Fruit fly (Drosophila melanogaster) whole organism, embryonic: Measurements from ENCODE around the gene CG13982.

ENCODE experiments used
- Awh ChIP-seq: fragments of 200-800 bp; sonication (Bioruptor generic); IDR thresholded peaks from 2 replicates; pipeline ENCODE4, ENCODE4 v1.3.6; 2022; ENCODE audit warnings: missing biosample characterization, missing genetic modification characterization
- CG31441 ChIP-seq: fragments of 200-800 bp; sonication (Bioruptor generic); IDR thresholded peaks from 2 replicates; pipeline ENCODE4 v1.3.6; 2022; ENCODE audit warnings: missing biosample characterization, missing genetic modification characterization
- CG6791 ChIP-seq: fragments of 200-800 bp; sonication (Bioruptor generic); IDR thresholded peaks from 3 replicates; pipeline ENCODE4 v1.3.6; 2022; ENCODE audit warnings: missing biosample characterization, missing genetic modification characterization; ENCODE audit not compliant: partially characterized antibody
- CG6854 ChIP-seq: fragments of 200-800 bp; sonication (Bioruptor generic); optimal IDR thresholded peaks from 3 replicates; lab custom pipeline; 2017; ENCODE audit warnings: missing biosample characterization, mild to moderate bottlenecking, missing genetic modification characterization
- Hsf ChIP-seq: fragments of 200-800 bp; sonication (Bioruptor generic); optimal IDR thresholded peaks from 3 replicates; lab custom pipeline; 2016; ENCODE audit warnings: missing biosample characterization, missing genetic modification characterization

dm6 chr2L:6391469-6391868, 20.6 kb upstream of the CG13982 start:
- TF ChIP-seq CG6791 (GFP tag; lab: Robert Waterston, UW): no peak
- no peak for TF ChIP-seq CG6854 (GFP tag; lab: Kevin White, UChicago)
- TF ChIP-seq CG31441: no peak
- TF ChIP-seq Awh (GFP tag; lab: Robert Waterston, UW): no peak
- no peak for TF ChIP-seq Hsf (GFP tag; lab: Kevin White, UChicago)
